Fruit fly (Drosophila melanogaster): ENCODE data around the gene CG14314.

The CG14314 gene

dm6 chr3R:18220211-18220749 lies 4.3 kb downstream of the CG14314 start, which contains the start of the genes CG7988 and CG7183 (continued):
- TF ChIP-seq en (GFP tag; optimal IDR thresholded peaks at IDR 0.05), result peak; percentile 85
- no peak for TF ChIP-seq usp (GFP tag; optimal IDR thresholded peaks at IDR 0.05)
- TF ChIP-seq CG11456 (GFP tag; IDR thresholded peaks at IDR 0.05), result peak; percentile 97
- peak; percentile 94 for TF ChIP-seq Fer1 (GFP tag; optimal IDR thresholded peaks at IDR 0.05)
- no peak for TF ChIP-seq cad (GFP tag; optimal IDR thresholded peaks at IDR 0.05)
- TF ChIP-seq sob (GFP tag; IDR thresholded peaks at IDR 0.05), result peak; percentile 99
- TF ChIP-seq Kr (GFP tag; optimal IDR thresholded peaks at IDR 0.05), result peak; percentile 41
- TF ChIP-seq ssp (GFP tag; IDR thresholded peaks at IDR 0.05), result peak; percentile 95
- peak; percentile 98 for TF ChIP-seq Rfx (GFP tag; IDR thresholded peaks at IDR 0.05)
- peak; percentile 83 for TF ChIP-seq emc (GFP tag; optimal IDR thresholded peaks at IDR 0.05)
- TF ChIP-seq sd (tag; optimal IDR thresholded peaks at IDR 0.05), result peak; percentile 99
- TF ChIP-seq twi (tag; optimal IDR thresholded peaks at IDR 0.05), result peak; percentile 97
- TF ChIP-seq CG18619 (GFP tag; optimal IDR thresholded peaks at IDR 0.05), result peak; percentile 96
- TF ChIP-seq CkIIα-i1 (GFP tag; IDR thresholded peaks at IDR 0.05), result peak; percentile 67
- peak; percentile 91 for TF ChIP-seq lbe (GFP tag; optimal IDR thresholded peaks at IDR 0.05)
- peak; percentile 85 for TF ChIP-seq CG15514 (GFP tag; optimal IDR thresholded peaks at IDR 0.05)
- TF ChIP-seq CG1024 (GFP tag; IDR thresholded peaks at IDR 0.05), result peak; percentile 94
- no peak for TF ChIP-seq Dfd (GFP tag; optimal IDR thresholded peaks at IDR 0.05)
- TF ChIP-seq Sry-β (GFP tag; optimal IDR thresholded peaks at IDR 0.05), result peak; percentile 65
- peak; percentile 98 for TF ChIP-seq CG9727 (GFP tag; optimal IDR thresholded peaks at IDR 0.05)
- TF ChIP-seq CG3995 (GFP tag; optimal IDR thresholded peaks at IDR 0.05), result peak; percentile 71
- peak; percentile 99 for TF ChIP-seq CG2712 (tag; optimal IDR thresholded peaks at IDR 0.05)
- peak; percentile 96 for TF ChIP-seq Mad (GFP tag; optimal IDR thresholded peaks at IDR 0.05)
- peak; percentile 66 for TF ChIP-seq TFAM (GFP tag; optimal IDR thresholded peaks at IDR 0.05)
- TF ChIP-seq CG6765 (GFP tag; optimal IDR thresholded peaks at IDR 0.05), result peak; percentile 87
- peak; percentile 56 for TF ChIP-seq MESR4 (GFP tag; optimal IDR thresholded peaks at IDR 0.05)
- TF ChIP-seq CG4854 (GFP tag; optimal IDR thresholded peaks at IDR 0.05), result peak; percentile 92
- TF ChIP-seq Nf-YA (GFP tag; IDR thresholded peaks at IDR 0.05), result peak; percentile 98
- no peak for TF ChIP-seq tna (GFP tag; IDR thresholded peaks at IDR 0.05; ENCODE audit: partially characterized antibody)
- peak; percentile 93 for TF ChIP-seq ems (GFP tag; optimal IDR thresholded peaks at IDR 0.05)
- TF ChIP-seq stc (GFP tag; IDR thresholded peaks at IDR 0.05), result peak; percentile 98
- no peak for TF ChIP-seq odd (GFP tag; optimal IDR thresholded peaks at IDR 0.05)
- peak; percentile 99 for TF ChIP-seq ro (GFP tag; IDR thresholded peaks at IDR 0.05)
- peak; percentile 97 for TF ChIP-seq CG15696 (tag; optimal IDR thresholded peaks at IDR 0.05)
- peak; percentile 96 for TF ChIP-seq Ravus (GFP tag; IDR thresholded peaks at IDR 0.05)
- peak; percentile 97 for TF ChIP-seq CG16815 (GFP tag; optimal IDR thresholded peaks at IDR 0.05)
- TF ChIP-seq CG32767 (GFP tag; IDR thresholded peaks at IDR 0.05), result peak; percentile 98
- peak; percentile 98 for TF ChIP-seq Dek (tag; optimal IDR thresholded peaks at IDR 0.05)
- TF ChIP-seq CG13624 (GFP tag; optimal IDR thresholded peaks at IDR 0.05), result peak; percentile 95
- TF ChIP-seq Ets97D (GFP tag; optimal IDR thresholded peaks at IDR 0.05), result peak; percentile 83
- peak; percentile 41 for TF ChIP-seq pzg (GFP tag; optimal IDR thresholded peaks at IDR 0.05)
- peak; percentile 97 for TF ChIP-seq CG10654 (GFP tag; optimal IDR thresholded peaks at IDR 0.05)
- peak; percentile 98 for TF ChIP-seq grau (tag; optimal IDR thresholded peaks at IDR 0.05)
- peak; percentile 95 for TF ChIP-seq ewg (GFP tag; optimal IDR thresholded peaks at IDR 0.05)
- peak; percentile 98 for TF ChIP-seq CG3726 (GFP tag; IDR thresholded peaks at IDR 0.05)
- TF ChIP-seq Dbx (GFP tag; IDR thresholded peaks at IDR 0.05), result peak; percentile 98
- TF ChIP-seq CG18011 (GFP tag; optimal IDR thresholded peaks at IDR 0.05), result peak; percentile 88
- peak; percentile 97 for TF ChIP-seq NfI (GFP tag; optimal IDR thresholded peaks at IDR 0.05)
- TF ChIP-seq YL-1 (GFP tag; optimal IDR thresholded peaks at IDR 0.05), result peak; percentile 92
- peak; percentile 98 for TF ChIP-seq PHDP (tag; optimal IDR thresholded peaks at IDR 0.05)
- peak; percentile 97 for TF ChIP-seq trem (tag; optimal IDR thresholded peaks at IDR 0.05)

All from whole organism, embryonic.